Fruit fly (Drosophila melanogaster) ovary, adult (tissue): ENCODE measurements around the gene Frq1.

ENCODE experiments used
- CG17801 ChIP-seq: fragments of 200-800 bp; optimal IDR thresholded peaks from 2 replicates; lab custom pipeline; 2019; ENCODE audit warnings: missing biosample characterization, mild to moderate bottlenecking, missing genetic modification characterization, moderate library complexity; ENCODE audit not compliant: partially characterized antibody

Gene Frq1

DNA sequence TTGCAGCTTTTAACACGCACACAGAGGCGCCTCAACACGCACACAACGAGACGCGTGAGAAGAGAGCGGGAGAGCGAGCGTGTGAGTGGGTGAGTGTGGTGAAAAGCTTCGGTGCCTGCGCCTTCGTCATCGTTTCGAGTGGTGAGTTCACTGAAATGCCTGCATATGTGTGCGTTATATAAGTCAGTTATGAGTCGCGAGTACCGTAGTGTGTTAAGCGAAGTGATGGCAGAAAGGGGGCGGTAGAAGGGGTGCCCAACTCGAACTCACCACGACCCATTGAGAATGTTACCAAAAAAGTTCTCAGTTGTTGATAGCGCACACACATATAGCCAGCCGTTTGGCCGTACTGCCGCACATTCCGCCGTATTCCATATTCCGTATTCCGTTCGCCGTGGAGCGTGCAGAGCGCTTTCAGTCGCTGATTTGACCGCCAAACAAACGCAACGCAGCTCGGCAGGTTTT lies at the start of gene Frq1:
TSS of gene Frq1 (plus strand) at position 415 of the 465 bp plus-strand sequence.
- no peak for TF ChIP-seq CG17801 (GFP tag; lab: Kevin White, UChicago)

DNA sequence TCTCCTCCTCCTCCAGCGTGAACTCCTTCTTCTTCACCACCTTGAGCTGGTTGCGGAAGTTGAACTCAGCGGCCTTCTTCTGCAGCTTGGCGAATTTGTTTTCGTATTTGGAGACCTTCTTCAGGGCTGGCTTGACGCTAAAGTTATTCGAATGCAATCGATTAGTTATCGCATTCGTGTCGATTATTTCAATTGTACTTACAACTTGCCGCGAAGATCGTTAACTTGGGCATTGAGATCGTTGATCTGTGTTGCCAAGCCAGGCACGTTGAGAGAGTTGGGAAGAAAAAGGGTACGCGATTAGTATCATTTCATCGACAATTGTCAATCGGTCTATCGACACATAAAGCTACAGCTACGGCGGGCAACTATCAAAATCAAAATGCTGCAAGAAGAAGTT lies 48.5 kb upstream of the Frq1 start:
- TF ChIP-seq CG17801 (GFP tag; lab: Kevin White, UChicago), result no peak

DNA sequence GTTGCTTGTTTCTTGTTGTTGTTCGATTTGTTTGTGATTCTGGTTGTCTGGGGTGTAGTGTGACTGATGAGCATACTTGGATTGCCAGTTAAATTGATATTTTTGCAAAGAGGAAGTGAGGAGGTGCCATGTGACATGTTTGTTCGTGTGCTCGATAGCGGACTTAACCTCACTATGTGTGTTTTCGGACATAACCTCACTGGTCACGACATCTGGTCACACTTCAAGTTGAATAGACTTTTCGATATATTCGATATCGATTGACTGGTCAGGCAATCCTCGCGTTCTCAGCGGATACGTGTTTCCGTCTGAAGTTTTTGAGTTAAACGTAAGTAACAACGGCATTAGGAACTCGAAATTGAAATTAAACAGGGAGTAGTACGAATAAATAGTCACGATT lies 46.5 kb upstream of the Frq1 start:
- no peak for TF ChIP-seq CG17801 (GFP tag; lab: Kevin White, UChicago)

DNA sequence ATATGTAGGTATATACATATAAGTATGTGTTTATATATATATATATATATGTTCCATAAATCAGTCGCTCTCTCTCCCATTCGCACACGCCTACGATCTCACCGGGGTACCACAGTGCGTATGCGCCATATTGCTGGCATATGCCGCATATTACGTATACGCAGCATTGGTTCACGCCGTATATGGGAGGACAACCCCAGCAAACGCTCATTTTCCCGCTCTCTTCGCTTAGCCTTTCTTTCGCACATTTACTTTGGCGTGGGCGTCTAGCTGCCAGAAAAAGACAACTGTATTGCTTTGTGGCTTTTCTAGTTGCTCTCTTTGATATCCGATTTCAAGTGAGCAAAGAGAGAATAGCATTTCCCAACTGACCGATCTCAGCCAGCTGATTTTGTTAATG lies 40.4 kb upstream of the Frq1 start:
- TF ChIP-seq CG17801 (GFP tag; lab: Kevin White, UChicago), result no peak

DNA sequence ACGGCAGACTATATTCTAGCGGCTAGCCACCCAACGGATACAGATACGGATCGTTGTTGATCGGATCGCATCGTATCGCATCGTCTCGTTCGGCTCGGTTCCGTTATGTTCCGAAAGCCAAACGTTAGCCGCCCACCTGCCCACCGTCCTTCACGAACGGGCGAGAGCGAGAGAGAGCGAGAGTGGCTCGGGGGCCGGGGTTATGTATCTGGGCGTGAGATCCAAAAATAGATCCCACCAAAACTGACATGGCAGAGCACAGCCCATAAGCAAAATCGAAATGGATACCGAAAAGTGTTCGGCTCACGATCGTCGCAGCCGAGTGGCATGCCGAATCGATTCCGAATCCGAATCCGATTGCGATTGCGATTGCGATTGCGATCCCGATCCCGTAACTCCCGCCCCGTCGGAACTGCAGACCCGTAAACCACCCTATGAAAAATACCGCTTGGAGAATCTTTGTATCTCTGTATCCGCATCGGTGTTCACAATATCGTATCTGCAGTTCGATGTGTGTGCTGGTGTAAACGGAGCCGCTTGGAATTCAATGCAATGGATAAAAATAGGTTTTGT lies 38.3 kb upstream of the Frq1 start, which contains the start of gene wupA:
TSS of gene wupA (minus strand) at position 112 of the 573 bp plus-strand sequence.
- no peak for TF ChIP-seq CG17801 (GFP tag; lab: Kevin White, UChicago)

DNA sequence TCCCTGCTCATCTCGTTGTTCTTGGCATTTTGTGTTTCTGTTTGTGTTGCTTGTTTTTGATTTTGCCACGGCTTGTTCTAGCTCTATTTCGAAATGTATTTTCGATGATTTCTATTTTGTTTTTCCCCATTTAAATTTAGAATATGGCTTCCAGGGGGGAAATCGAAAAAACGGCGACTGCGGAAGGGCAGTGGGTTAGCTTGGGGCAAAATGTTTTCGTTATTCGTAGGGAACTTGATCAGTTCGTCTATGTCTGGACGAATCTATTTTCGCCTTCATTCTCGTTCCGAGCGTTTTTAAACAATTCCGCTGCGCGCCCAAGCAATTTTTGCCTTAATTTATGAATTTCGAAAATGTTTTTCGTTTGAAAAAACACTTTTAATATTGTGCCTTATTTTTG lies 36.6 kb upstream of the Frq1 start:
- TF ChIP-seq CG17801 (GFP tag; lab: Kevin White, UChicago), result no peak

DNA sequence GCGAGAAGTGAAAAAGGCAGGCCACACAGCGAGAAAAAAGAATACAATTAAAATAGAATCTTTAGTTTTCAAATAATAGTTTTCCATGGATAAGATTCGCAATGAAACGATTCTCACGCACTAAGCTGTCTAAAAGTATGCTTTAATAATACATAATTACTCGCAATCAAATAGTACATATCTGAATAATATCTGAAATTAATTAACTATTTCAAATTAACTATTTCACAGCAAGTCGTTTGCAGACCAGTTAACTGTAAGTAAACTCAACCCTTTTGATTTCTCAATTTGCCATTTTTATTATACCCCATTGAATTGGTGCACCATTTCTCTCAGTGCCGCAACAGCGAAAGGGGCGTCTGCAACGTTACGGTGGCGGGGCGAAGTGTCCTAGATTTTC lies 29.6 kb upstream of the Frq1 start:
- TF ChIP-seq CG17801 (GFP tag; lab: Kevin White, UChicago), result no peak

DNA sequence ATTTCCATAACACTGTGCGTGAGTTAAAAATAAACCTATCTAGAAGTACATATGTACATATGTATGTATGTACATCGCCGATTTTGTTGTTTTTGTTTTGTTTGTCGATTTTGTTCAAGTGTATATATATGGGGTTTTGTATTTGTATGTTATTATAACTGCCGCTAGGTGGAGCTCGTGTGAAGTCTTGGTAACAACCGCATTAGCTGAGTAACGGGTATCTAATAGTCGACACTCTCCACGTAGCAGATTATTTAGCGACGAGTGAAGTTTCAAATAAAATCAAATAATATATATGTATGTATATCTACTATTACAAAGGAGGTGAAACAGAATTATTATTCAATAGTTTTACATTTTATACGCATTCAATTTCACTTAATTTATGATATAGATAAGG lies 25.9 kb upstream of the Frq1 start:
- TF ChIP-seq CG17801 (GFP tag; lab: Kevin White, UChicago), result no peak

DNA sequence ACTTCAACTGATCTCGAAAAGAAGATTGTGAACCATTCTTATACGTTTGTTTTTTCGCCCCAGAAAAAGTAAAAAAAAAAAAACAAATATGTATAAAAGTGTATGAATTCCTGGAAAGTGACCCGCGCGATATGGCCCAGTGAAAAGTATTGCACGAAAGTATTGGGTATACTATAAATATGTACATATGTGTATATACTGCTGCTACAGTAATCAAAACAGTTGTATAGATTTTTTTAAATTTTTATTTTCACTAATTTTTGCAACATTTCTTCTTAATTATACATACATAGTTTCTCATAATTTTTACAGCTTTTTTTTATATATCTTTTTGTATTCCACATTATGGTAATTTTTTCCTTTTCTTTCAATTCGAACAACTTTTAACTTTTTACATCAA lies 25.0 kb upstream of the Frq1 start, which contains the start of gene CG43133:
TSS of gene CG43133 (minus strand) at position 11 of the 400 bp plus-strand sequence.
- TF ChIP-seq CG17801 (GFP tag; lab: Kevin White, UChicago), result no peak

DNA sequence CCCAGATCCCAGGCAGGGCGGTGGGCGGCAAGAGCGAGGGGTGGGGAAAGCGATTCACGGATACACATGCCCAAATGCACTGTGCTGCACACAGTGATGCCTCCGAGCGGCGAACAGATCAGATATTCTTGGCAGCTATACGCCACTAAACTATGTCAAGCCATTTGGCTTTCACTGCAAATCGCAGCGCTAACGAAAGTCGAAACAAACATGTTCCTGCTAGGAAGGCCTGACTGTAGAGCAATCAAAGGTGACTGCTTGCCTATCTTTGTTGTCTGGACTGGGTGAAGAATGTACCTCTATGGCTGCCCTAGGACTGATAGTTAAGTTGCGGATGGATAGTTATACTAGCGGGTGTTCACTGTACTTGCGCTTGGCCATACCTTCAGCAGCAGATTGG lies 19.1 kb upstream of the Frq1 start:
- no peak for TF ChIP-seq CG17801 (GFP tag; lab: Kevin White, UChicago)

DNA sequence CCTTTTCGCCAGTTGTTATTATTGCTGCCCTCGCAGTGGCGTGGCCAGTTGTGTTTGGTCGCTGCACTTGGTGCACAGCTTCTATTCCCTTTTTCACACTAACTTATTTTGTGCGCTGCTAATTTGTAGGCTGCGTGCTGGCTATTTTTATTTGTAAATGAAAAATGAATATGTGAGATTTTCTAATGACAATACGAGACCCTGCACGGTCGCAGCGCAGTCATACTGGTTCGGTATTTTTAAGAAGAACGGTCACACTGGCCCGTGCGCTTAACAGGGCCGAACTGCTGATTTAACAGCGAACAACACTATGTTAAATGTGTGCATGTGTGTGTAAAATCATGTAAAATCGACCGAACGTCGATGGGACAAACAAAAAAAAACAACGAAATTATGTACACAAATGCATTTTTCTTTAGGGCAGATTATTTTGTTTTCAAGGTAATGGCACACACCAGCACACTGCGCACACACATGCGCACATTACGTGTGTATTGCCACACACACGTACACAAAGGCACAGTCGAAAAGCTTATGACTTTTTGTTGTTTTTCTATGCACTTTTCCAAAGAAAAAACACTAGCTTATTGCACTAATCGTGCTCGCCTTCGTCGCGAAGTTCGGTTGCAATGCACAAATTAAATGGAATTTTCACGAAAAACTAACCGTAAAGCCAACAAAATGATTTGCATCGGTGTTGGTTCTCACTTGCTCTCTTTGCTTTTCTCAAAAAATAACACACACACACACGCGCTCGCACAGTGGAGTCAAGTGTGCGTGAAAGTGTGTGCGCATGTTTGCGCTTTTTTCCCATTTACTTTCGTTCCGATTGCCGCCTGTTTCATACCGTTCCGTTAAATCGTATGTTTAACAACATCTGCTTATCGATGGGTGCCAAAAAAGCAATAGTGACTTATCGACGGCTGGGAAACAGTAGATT lies 18.0 kb upstream of the Frq1 start, which contains the start of gene ari-1:
TSS of gene ari-1 (minus strand) at position 875 of the 940 bp plus-strand sequence.
- TF ChIP-seq CG17801 (GFP tag; lab: Kevin White, UChicago), result no peak

DNA sequence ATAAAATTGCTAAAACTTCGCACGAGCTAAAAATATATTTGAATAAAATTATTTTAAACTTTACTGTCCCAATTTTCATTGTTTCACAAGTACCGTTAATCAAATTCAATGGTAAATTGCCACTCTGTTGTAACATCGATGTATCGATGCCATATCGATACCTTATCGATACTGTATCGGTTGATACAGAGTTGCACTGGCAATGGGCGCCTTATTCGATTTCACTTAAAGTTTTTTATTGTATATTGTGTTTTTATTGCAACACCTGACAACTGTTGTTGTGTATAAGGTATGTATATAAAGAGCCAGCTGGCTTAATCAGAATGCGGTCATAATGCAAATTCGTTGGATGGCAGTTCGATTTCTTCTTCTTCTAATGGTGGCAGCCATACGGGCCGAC lies 16.9 kb upstream of the Frq1 start, which contains the start of gene CG43229:
TSS of gene CG43229 (plus strand) at position 246 of the 400 bp plus-strand sequence.
- TF ChIP-seq CG17801 (GFP tag; lab: Kevin White, UChicago), result no peak

DNA sequence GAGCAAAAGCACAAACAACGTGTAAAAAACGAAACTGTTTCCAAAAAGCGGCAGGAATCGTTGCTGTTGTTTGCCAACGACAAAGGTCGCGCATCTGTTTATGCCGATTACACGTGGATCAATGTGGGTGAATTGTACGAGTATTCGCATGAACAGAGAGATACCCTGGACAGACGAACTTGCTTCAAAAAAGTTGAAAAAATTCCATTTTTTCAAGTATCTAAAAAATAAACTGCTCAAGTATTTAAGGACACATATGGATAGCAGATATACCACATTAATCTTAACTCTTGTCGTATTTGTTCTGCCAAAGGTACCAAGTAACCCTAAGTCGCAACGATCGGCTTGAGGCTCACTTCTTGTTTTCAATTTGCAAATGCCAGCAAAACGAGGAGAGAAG lies 15.2 kb upstream of the Frq1 start:
- TF ChIP-seq CG17801 (GFP tag; lab: Kevin White, UChicago), result no peak

DNA sequence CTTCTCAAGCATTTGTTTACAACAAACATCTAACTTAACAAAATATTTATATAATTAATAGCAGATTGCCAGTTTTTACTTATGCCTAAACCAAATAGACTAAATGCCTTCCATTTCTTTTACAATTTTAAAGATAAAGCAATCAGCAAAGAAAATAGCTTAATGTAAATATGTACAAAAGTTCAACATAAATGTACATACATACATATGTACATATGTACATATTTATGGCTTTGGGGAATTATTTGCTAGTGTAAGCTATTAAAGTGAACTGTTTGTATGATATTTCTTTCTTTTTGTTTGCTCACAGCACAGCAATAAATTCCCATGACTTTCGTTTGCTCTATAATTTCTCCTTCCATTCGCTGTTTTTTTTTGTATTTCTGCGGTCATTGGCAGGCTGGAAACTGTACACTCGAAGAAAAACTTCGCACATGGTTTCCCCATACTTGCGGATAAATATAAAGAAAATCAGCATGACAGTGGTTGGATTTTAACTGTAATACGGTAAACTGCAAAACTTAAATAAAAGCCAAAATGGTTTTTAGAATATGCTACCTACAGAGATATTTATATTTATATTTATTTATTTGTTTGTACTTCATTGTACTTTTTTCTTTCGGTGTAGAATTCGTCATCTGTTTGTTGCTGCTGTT lies 14.1 kb upstream of the Frq1 start:
- no peak for TF ChIP-seq CG17801 (GFP tag; lab: Kevin White, UChicago)

DNA sequence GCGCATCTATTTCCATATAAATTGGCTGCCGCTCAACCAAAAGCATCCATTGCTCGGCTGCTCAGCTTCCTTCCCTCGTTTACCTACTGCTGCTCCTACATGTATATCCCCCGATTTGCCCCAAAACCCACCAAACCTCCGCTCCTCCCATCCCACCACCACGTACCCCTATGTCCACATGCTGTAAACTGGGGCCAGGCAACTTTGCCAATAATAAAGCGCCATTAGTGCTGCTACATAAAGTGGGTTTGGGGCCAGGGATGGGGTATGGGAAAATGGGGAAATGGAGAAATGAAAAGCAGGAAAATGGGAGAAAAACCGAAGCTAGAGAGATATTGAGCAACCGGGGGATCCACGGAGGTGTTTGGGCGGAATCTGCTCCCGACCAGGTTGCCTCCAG lies 5.9 kb upstream of the Frq1 start:
- no peak for TF ChIP-seq CG17801 (GFP tag; lab: Kevin White, UChicago)
